Worm (Caenorhabditis elegans) whole organism, L4 larva: ENCODE data around the gene ifa-1.

Experiments used
- F10B5.3 ChIP-seq: sonication (generic microtip); optimal IDR thresholded peaks from 2 replicates; lab custom pipeline; 2016; ENCODE audit warnings: mild to moderate bottlenecking, missing genetic modification characterization, missing compliant biosample characterization
- R02D3.7 ChIP-seq: fragments of 150-350 bp; sonication (generic microtip); optimal IDR thresholded peaks from 3 replicates; lab custom pipeline; 2014; ENCODE audit warnings: missing biosample characterization, missing genetic modification characterization
- Y105C5A.15 ChIP-seq: fragments of 200-800 bp; sonication (Bioruptor generic); IDR thresholded peaks from 2 replicates; pipeline ENCODE4 v1.3.6; 2022; ENCODE audit warnings: missing genetic modification characterization, missing compliant biosample characterization
- Y75B8A.6 ChIP-seq: fragments of 200-800 bp; sonication (Bioruptor generic); IDR thresholded peaks from 2 replicates; pipeline ENCODE4 v1.3.6; 2022; ENCODE audit warnings: missing genetic modification reagents, missing genetic modification characterization, missing compliant biosample characterization
- arid-1 ChIP-seq: fragments of 200-800 bp; sonication (Bioruptor generic); conservative IDR thresholded peaks from 2 replicates; pipeline ENCODE4 v1.3.6; 2022; ENCODE audit warnings: missing genetic modification reagents, missing genetic modification characterization, missing compliant biosample characterization
- ceh-20 ChIP-seq: fragments of 200-800 bp; sonication (Bioruptor generic); IDR thresholded peaks from 2 replicates; pipeline ENCODE4 v1.3.6; 2022; ENCODE audit warnings: missing genetic modification reagents, missing genetic modification characterization, missing compliant biosample characterization
- ces-1 ChIP-seq: fragments of 150-350 bp; sonication (generic microtip); optimal IDR thresholded peaks from 4 replicates; lab custom pipeline; 2014; ENCODE audit warnings: missing biosample characterization, missing genetic modification reagents, missing genetic modification characterization
- ctbp-1 ChIP-seq: fragments of 200-800 bp; sonication (Bioruptor generic); IDR thresholded peaks from 2 replicates; pipeline ENCODE4 v1.3.6; 2022; ENCODE audit warnings: missing genetic modification reagents, missing genetic modification characterization, missing compliant biosample characterization
- daf-16 ChIP-seq, 3 experiments: sonication (generic microtip); optimal IDR thresholded peaks; 2 replicates each; lab custom pipeline; 2016 to 2017; ENCODE audit warnings: missing genetic modification characterization in 3 of 3, missing genetic modification reagents in 3 of 3, mild to moderate bottlenecking in 2 of 3, missing compliant biosample characterization in 2 of 3, missing biosample characterization in 1 of 3, moderate library complexity in 1 of 3
- daf-8 ChIP-seq: fragments of 200-800 bp; sonication (Bioruptor generic); IDR thresholded peaks from 2 replicates; pipeline ENCODE4 v1.3.6; 2022; ENCODE audit warnings: missing genetic modification characterization, missing compliant biosample characterization
- dmd-6 ChIP-seq: fragments of 200-800 bp; sonication (Bioruptor generic); IDR thresholded peaks from 2 replicates; pipeline ENCODE4 v1.3.6; 2022; ENCODE audit warnings: missing genetic modification reagents, missing genetic modification characterization, missing compliant biosample characterization
- dmd-9 ChIP-seq: fragments of 200-800 bp; sonication (Bioruptor generic); IDR thresholded peaks from 2 replicates; pipeline ENCODE4 v1.3.6; 2022; ENCODE audit warnings: missing genetic modification reagents, missing genetic modification characterization, missing compliant biosample characterization
- hlh-11 ChIP-seq: fragments of 200-800 bp; sonication (Bioruptor generic); optimal IDR thresholded peaks from 2 replicates; lab custom pipeline; 2018; ENCODE audit warnings: mild to moderate bottlenecking, missing genetic modification characterization, missing compliant biosample characterization
- hlh-30 ChIP-seq: sonication (generic microtip); optimal IDR thresholded peaks from 2 replicates; lab custom pipeline; 2017; ENCODE audit warnings: antibody characterized with exemption, mild to moderate bottlenecking, missing genetic modification characterization, missing compliant biosample characterization; ENCODE audit not compliant: insufficient read depth
- hmg-1.1 ChIP-seq: fragments of 200-800 bp; sonication (Bioruptor generic); IDR thresholded peaks from 2 replicates; pipeline ENCODE4 v1.3.6; 2022; ENCODE audit warnings: missing genetic modification reagents, missing genetic modification characterization, missing compliant biosample characterization
- lin-15B ChIP-seq: fragments of 150-350 bp; sonication (generic microtip); optimal IDR thresholded peaks from 3 replicates; lab custom pipeline; 2014; ENCODE audit warnings: missing biosample characterization, missing genetic modification characterization
- lsy-2 ChIP-seq, 2 experiments: fragments of 150-350 bp in 1 of 2; sonication (generic microtip) in 1 of 2; optimal IDR thresholded peaks; 2 replicates each; lab custom pipeline; 2014 to 2017; ENCODE audit warnings: missing biosample characterization in 2 of 2, missing genetic modification characterization in 2 of 2
- madf-5 ChIP-seq, 2 experiments: fragments of 200-800 bp; sonication (Bioruptor generic); IDR thresholded peaks; 2 replicates each; pipeline ENCODE4 v1.3.6; 2022; ENCODE audit warnings: missing compliant biosample characterization in 2 of 2, missing genetic modification characterization in 2 of 2
- madf-9 ChIP-seq: fragments of 200-800 bp; sonication (Bioruptor generic); conservative IDR thresholded peaks from 2 replicates; pipeline ENCODE4 v1.3.6; 2022; ENCODE audit warnings: missing genetic modification reagents, missing genetic modification characterization, missing compliant biosample characterization
- mdt-29 ChIP-seq: fragments of 200-800 bp; sonication (Bioruptor generic); IDR thresholded peaks from 2 replicates; pipeline ENCODE4 v1.3.6; 2022; ENCODE audit warnings: missing genetic modification reagents, missing genetic modification characterization, missing compliant biosample characterization
- mes-2 ChIP-seq: sonication (generic microtip); optimal IDR thresholded peaks from 2 replicates; lab custom pipeline; 2016; ENCODE audit warnings: missing genotype, mild to moderate bottlenecking, missing genetic modification characterization, missing compliant biosample characterization; ENCODE audit not compliant: poor library complexity, severe bottlenecking
- mxl-2 ChIP-seq: fragments of 200-800 bp; sonication (Bioruptor generic); conservative IDR thresholded peaks from 2 replicates; pipeline ENCODE4 v1.3.6; 2022; ENCODE audit warnings: missing genetic modification reagents, missing genetic modification characterization, missing compliant biosample characterization
- nhr-10 ChIP-seq: fragments of 150-350 bp; optimal IDR thresholded peaks from 2 replicates; lab custom pipeline; 2014; ENCODE audit warnings: missing biosample characterization, missing genetic modification characterization
- nhr-25 ChIP-seq: sonication (generic microtip); optimal IDR thresholded peaks from 2 replicates; lab custom pipeline; 2017; ENCODE audit warnings: missing genetic modification characterization, mild to moderate bottlenecking, missing compliant biosample characterization, antibody characterized with exemption, moderate library complexity, borderline replicate concordance; ENCODE audit not compliant: insufficient read depth
- nhr-28 ChIP-seq: fragments of 150-350 bp; optimal IDR thresholded peaks from 2 replicates; lab custom pipeline; 2014; ENCODE audit warnings: missing biosample characterization, missing genetic modification characterization
- nhr-77 ChIP-seq: fragments of 150-350 bp; optimal IDR thresholded peaks from 2 replicates; lab custom pipeline; 2014; ENCODE audit warnings: missing biosample characterization, missing genetic modification characterization
- rbr-2 ChIP-seq: sonication (generic microtip); optimal IDR thresholded peaks from 2 replicates; lab custom pipeline; 2016; ENCODE audit warnings: missing genotype, missing genetic modification characterization, missing compliant biosample characterization
- tag-97 ChIP-seq: fragments of 200-800 bp; sonication (Bioruptor generic); IDR thresholded peaks from 2 replicates; pipeline ENCODE4 v1.3.6; 2022; ENCODE audit warnings: missing genetic modification characterization, missing compliant biosample characterization
- tra-1 ChIP-seq: fragments of 200-800 bp; sonication (Bioruptor generic); IDR thresholded peaks from 2 replicates; pipeline ENCODE4 v1.3.6; 2022; ENCODE audit warnings: missing genetic modification reagents, missing genetic modification characterization, missing compliant biosample characterization
- unc-130 ChIP-seq: sonication (generic microtip); optimal IDR thresholded peaks from 2 replicates; lab custom pipeline; 2016; ENCODE audit warnings: missing genetic modification reagents, missing genetic modification characterization, missing compliant biosample characterization
- unc-39 ChIP-seq: sonication (generic microtip); optimal IDR thresholded peaks from 2 replicates; lab custom pipeline; 2017; ENCODE audit warnings: missing biosample characterization, missing genetic modification characterization
- unc-62 ChIP-seq, 3 experiments: fragments of 150-350 bp in 1 of 3; sonication (generic microtip); optimal IDR thresholded peaks in 2 of 3; peaks in 1 of 3; 1 replicate in 1 of 3; 2 replicates in 2 of 3; lab custom pipeline; 2014 to 2017; ENCODE audit warnings: missing biosample characterization in 3 of 3, missing genetic modification characterization in 3 of 3, missing genetic modification reagents in 3 of 3, missing genotype in 1 of 3
- vab-7 ChIP-seq: fragments of 200-800 bp; sonication (Bioruptor generic); IDR thresholded peaks from 2 replicates; pipeline ENCODE4 v1.3.6; 2022; ENCODE audit warnings: missing genetic modification reagents, missing genetic modification characterization, missing compliant biosample characterization
- zfp-2 ChIP-seq: sonication (generic microtip); optimal IDR thresholded peaks from 2 replicates; lab custom pipeline; 2016; ENCODE audit warnings: mild to moderate bottlenecking, missing genetic modification characterization, missing compliant biosample characterization
- zfp-3 ChIP-seq: fragments of 200-800 bp; sonication (Bioruptor generic); conservative IDR thresholded peaks from 2 replicates; pipeline ENCODE4 v1.3.6; 2022; ENCODE audit warnings: missing genetic modification reagents, missing genetic modification characterization, missing compliant biosample characterization

Gene ifa-1

ce11 chrX:11299642-11300307, 28.8 kb downstream of the ifa-1 start, which contains the start of the genes snrp-40.1 and F08G12.3 (continued):
- TF ChIP-seq nhr-28 (tag; lab: Kevin White, UChicago) = peak; percentile 97
- no peak for TF ChIP-seq unc-130 (GFP tag; lab: Kevin White, UChicago)
- TF ChIP-seq tag-97 (GFP tag; lab: Robert Waterston, UW) = no peak
- TF ChIP-seq nhr-10 = no peak
- TF ChIP-seq ces-1 (GFP tag; lab: Kevin White, UChicago) = no peak
- no peak for TF ChIP-seq mdt-29
- peak; percentile 27 for TF ChIP-seq madf-9
- TF ChIP-seq ceh-20 (GFP tag; lab: Robert Waterston, UW) = 0 out of 2 replicates have a peak, but pooled peaks have one; percentile 33
- no peak; the same call in 1 of the 2 replicates for TF ChIP-seq ctbp-1
- TF ChIP-seq vab-7 (GFP tag; lab: Robert Waterston, UW) = peak; percentile 30; the same call in 1 of the 2 replicates
- peak; percentile 78 for TF ChIP-seq nhr-77
- no peak for TF ChIP-seq mxl-2 (GFP tag; lab: Robert Waterston, UW)
- TF ChIP-seq lin-15B (tag; lab: Kevin White, UChicago) = no peak
- no peak for TF ChIP-seq Y75B8A.6 (GFP tag; lab: Robert Waterston, UW)
- TF ChIP-seq nhr-25 = peak; percentile 71
- TF ChIP-seq madf-5 (GFP tag; IDR thresholded peaks at IDR 0.05; lab: Robert Waterston, UW) = no peak
- peak; percentile 89 for TF ChIP-seq rbr-2 (tag; lab: Kevin White, UChicago)
- peak; percentile 47; the same call in 1 of the 2 replicates for TF ChIP-seq arid-1 (GFP tag; lab: Robert Waterston, UW)
- TF ChIP-seq lsy-2 (tag; optimal IDR thresholded peaks at IDR 0.05; lab: Kevin White, UChicago) = peak; percentile 53 to 85
- TF ChIP-seq, all 104 proteins: peak for 38

- TF ChIP-seq nhr-10 = no peak
- no peak for TF ChIP-seq daf-8 (GFP tag; lab: Robert Waterston, UW)
- TF ChIP-seq hlh-30 (tag; lab: Kevin White, UChicago) = no peak
- TF ChIP-seq tra-1 (GFP tag; lab: Robert Waterston, UW) = no peak
- TF ChIP-seq madf-5 (GFP tag; IDR thresholded peaks at IDR 0.05; lab: Robert Waterston, UW) = no peak
- TF ChIP-seq dmd-6 (GFP tag; lab: Robert Waterston, UW) = no peak
- TF ChIP-seq dmd-9 = no peak
- TF ChIP-seq ctbp-1 = no peak
- no peak for TF ChIP-seq unc-39 (tag; lab: Kevin White, UChicago)
- no peak for TF ChIP-seq zfp-2 (tag; lab: Kevin White, UChicago)
- no peak for TF ChIP-seq F10B5.3
- no peak for TF ChIP-seq zfp-3 (GFP tag; lab: Robert Waterston, UW)
- no peak for TF ChIP-seq R02D3.7 (tag; lab: Kevin White, UChicago)
Measured at ce11 chrX:11305773-11306172, 34.8 kb downstream of the ifa-1 start, which contains the start of gene F08G12.1. F08G12.1 (minus strand) TSS chrX:11305873.

ce11 chrX:11307056-11307455, 36.1 kb downstream of the ifa-1 start, which contains the start of gene vhl-1:
vhl-1 (plus strand) TSS chrX:11307356.
- TF ChIP-seq Y105C5A.15 (GFP tag; lab: Robert Waterston, UW) (no peak), hmg-1.1 (0 out of 2 replicates have a peak, but pooled peaks have one; percentile 11), mes-2 (tag; lab: Kevin White, UChicago) (peak; percentile 54)

ce11 chrX:11310285-11310838, 39.4 kb downstream of the ifa-1 start, which contains the start of gene F08G12.5:
F08G12.5 (minus strand) TSS chrX:11310285.
- TF ChIP-seq unc-62 (GFP tag; optimal IDR thresholded peaks at IDR 0.05 in 1 of 2; lab: Kevin White, UChicago) (peak in 1 of 2 experiments; percentile 75), unc-62 (tag; optimal IDR thresholded peaks at IDR 0.05; lab: Kevin White, UChicago) (no peak), daf-16 (GFP tag; optimal IDR thresholded peaks at IDR 0.05; lab: Kevin White, UChicago) (peak in 1 of 2 experiments; percentile 86), daf-16 (tag; optimal IDR thresholded peaks at IDR 0.05; lab: Kevin White, UChicago) (peak; percentile 81), nhr-28 (tag; lab: Kevin White, UChicago) (peak; percentile 74), arid-1 (GFP tag; lab: Robert Waterston, UW) (no peak), hlh-11 (tag; lab: Kevin White, UChicago) (peak; percentile 49)
